Worm (Caenorhabditis elegans): Measurements from ENCODE around the gene rpn-12.

ce11 chrII:11680220-11680619, 27.3 kb downstream of the rpn-12 start:
- TF ChIP-seq mcd-1 (GFP tag; IDR thresholded peaks at IDR 0.05) (no peak), nhr-27 (tag; optimal IDR thresholded peaks at IDR 0.05) (no peak), F22D6.2 (tag; optimal IDR thresholded peaks at IDR 0.05) (no peak), let-607 (tag; optimal IDR thresholded peaks at IDR 0.05) (no peak), nhr-80 (tag; optimal IDR thresholded peaks at IDR 0.05) (no peak), T07F8.4 (tag; optimal IDR thresholded peaks at IDR 0.05) (no peak), tlf-1 (GFP tag; optimal IDR thresholded peaks at IDR 0.05) (no peak), atf-7 (tag; optimal IDR thresholded peaks at IDR 0.05) (no peak)

All from whole organism, young adult.